Worm (Caenorhabditis elegans): Measurements from ENCODE around the gene col-177.

col-177 gene

DNA sequence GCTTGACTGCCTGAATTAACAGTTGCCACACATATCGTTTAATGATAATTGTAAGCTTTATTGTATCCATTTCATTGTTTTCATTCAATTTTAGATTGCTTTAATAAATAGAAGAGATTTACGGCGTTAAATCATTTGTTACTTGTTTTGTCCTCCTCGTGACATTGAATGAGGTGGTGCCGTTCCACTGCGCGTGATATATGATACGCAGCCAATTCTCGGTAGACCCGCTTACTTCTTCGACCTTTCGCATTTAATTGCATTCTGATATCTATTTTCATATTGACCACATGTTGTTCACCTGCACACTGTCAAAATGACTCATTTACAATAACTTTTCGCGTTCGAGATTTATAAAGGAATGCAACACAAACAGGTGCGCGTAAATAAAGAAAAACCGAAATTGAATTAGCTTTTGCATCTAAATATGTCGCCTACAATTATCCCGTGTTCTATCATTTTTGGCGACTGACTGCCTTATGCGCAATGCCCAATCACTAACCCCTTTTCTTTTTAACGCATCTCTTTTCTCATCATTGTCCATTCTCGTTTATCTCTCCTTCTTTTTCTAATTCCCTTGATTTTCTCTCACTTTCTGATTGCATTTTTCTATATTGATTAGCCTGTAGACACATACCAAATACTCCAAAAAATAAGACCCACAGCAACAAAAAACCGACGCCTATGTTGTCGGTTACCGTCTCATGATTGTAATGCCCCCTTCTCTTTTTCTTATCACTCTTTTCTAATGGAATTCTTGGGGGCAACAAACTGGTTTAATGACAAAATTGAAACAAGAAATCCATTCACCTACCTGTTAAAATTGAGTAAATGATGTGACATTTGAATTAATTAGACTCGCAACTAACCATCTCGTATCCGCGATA lies 13.0 kb upstream of the col-177 start:
- TF ChIP-seq let-526 (GFP tag; IDR thresholded peaks at IDR 0.05) (no peak), cebp-2 (GFP tag; IDR thresholded peaks at IDR 0.05) (no peak), zim-3 (tag; optimal IDR thresholded peaks at IDR 0.05) (no peak), Y67H2A.10 (GFP tag; conservative IDR thresholded peaks at IDR 0.05) (no peak), lag-1 (GFP tag; IDR thresholded peaks at IDR 0.05) (no peak), lsl-1 (GFP tag; optimal IDR thresholded peaks at IDR 0.05) (no peak), dpl-1 (GFP tag; optimal IDR thresholded peaks at IDR 0.05) (no peak), ztf-3 (GFP tag; optimal IDR thresholded peaks at IDR 0.05) (no peak), ztf-22 (GFP tag; optimal IDR thresholded peaks at IDR 0.05) (no peak), ZK185.1 (tag; optimal IDR thresholded peaks at IDR 0.05; ENCODE audit: poor library complexity, severe bottlenecking) (no peak), let-607 (tag; optimal IDR thresholded peaks at IDR 0.05) (no peak), rpc-1 (optimal IDR thresholded peaks at IDR 0.05) (no peak), rpc-1 (tag; optimal IDR thresholded peaks at IDR 0.05) (no peak), F10E7.11 (tag; optimal IDR thresholded peaks at IDR 0.05) (no peak), ztf-28 (GFP tag; IDR thresholded peaks at IDR 0.05) (no peak), ceh-79 (tag; optimal IDR thresholded peaks at IDR 0.05) (no peak), madf-10 (tag; optimal IDR thresholded peaks at IDR 0.05) (no peak), snpc-3.4 (tag; optimal IDR thresholded peaks at IDR 0.05) (no peak)

DNA sequence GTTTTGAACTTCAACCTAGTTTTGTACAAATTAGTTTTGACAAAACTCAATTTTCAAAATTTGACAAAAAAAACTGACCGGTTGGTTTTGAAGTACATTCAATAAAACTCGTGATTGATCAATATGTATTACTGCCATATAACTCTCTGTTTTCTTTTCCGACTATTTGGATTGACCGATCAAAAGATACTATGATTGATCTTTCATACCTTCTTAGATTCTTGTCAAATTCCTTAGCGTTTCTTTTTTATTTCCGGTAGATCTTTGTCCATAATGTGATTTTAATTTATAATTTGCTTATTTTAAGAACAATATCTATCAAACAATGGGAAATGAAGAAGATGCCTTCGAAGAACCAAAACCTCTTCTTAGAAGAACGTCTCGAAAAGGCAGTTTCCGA lies 10.7 kb upstream of the col-177 start, which contains the start of gene F58A3.3:
F58A3.3 (plus strand) TSS at position 301 of the 400 bp plus-strand sequence.
- no peak for TF ChIP-seq dpff-1 (tag; optimal IDR thresholded peaks at IDR 0.05)
- no peak for TF ChIP-seq ceh-91 (GFP tag; IDR thresholded peaks at IDR 0.05)
- TF ChIP-seq cebp-2 (GFP tag; IDR thresholded peaks at IDR 0.05) = no peak
- TF ChIP-seq Y53G8AR.9 (GFP tag; conservative IDR thresholded peaks at IDR 0.05) = no peak
- no peak for TF ChIP-seq F49E8.2 (tag; optimal IDR thresholded peaks at IDR 0.05; ENCODE audit: insufficient read depth)
- TF ChIP-seq rec-8 (tag; optimal IDR thresholded peaks at IDR 0.05) = no peak

- no peak for TF ChIP-seq F10E7.11 (tag; optimal IDR thresholded peaks at IDR 0.05)
- no peak for TF ChIP-seq hrde-1 (tag; optimal IDR thresholded peaks at IDR 0.05; ENCODE audit: borderline replicate concordance)
- no peak for TF ChIP-seq F52B5.7 (tag; optimal IDR thresholded peaks at IDR 0.05)
- TF ChIP-seq snpc-4 (GFP tag; optimal IDR thresholded peaks at IDR 0.05) = no peak
- no peak for TF ChIP-seq snpc-4 (tag; optimal IDR thresholded peaks at IDR 0.05)
- no peak for TF ChIP-seq pbrm-1 (GFP tag; IDR thresholded peaks at IDR 0.05)
- no peak for TF ChIP-seq F57A8.1 (GFP tag; optimal IDR thresholded peaks at IDR 0.05)
- TF ChIP-seq cebp-1 (GFP tag; IDR thresholded peaks at IDR 0.05) = no peak
- no peak for TF ChIP-seq cebp-1 (tag; optimal IDR thresholded peaks at IDR 0.05)
- no peak for TF ChIP-seq ama-1 (optimal IDR thresholded peaks at IDR 0.05)
- TF ChIP-seq ama-1 (GFP tag; optimal IDR thresholded peaks at IDR 0.05) = no peak
- no peak for TF ChIP-seq Y95B8A.8 (GFP tag; IDR thresholded peaks at IDR 0.05)
- TF ChIP-seq ceh-100 (GFP tag; IDR thresholded peaks at IDR 0.05) = no peak
- no peak for TF ChIP-seq ceh-79 (tag; optimal IDR thresholded peaks at IDR 0.05)
- no peak for TF ChIP-seq dpff-1 (tag; optimal IDR thresholded peaks at IDR 0.05)
These were observed 8.9 kb upstream of the col-177 start, which contains the start of gene F58A3.4 for ce11 chrX:11010565-11010964. TSS of gene F58A3.4 (minus strand) at chrX:11010665.
